Worm (Caenorhabditis elegans) whole organism, L3 larva: Measurements from ENCODE around the gene elt-3.

ENCODE experiments used
- R02D3.7 ChIP-seq: fragments of 150-350 bp; optimal IDR thresholded peaks from 2 replicates; lab custom pipeline; 2014; ENCODE audit warnings: missing biosample characterization, missing genetic modification characterization
- ZK546.5 ChIP-seq: sonication (generic microtip); optimal IDR thresholded peaks from 2 replicates; lab custom pipeline; 2017; ENCODE audit warnings: missing biosample characterization, missing genetic modification characterization
- ceh-16 ChIP-seq: sonication (generic microtip); optimal IDR thresholded peaks from 2 replicates; lab custom pipeline; 2017; ENCODE audit warnings: missing biosample characterization, missing genetic modification characterization
- ceh-28 ChIP-seq: fragments of 150-350 bp; optimal IDR thresholded peaks from 2 replicates; lab custom pipeline; 2014; ENCODE audit warnings: missing biosample characterization, missing genetic modification reagents, missing genetic modification characterization
- ceh-82 ChIP-seq: fragments of 150-350 bp; optimal IDR thresholded peaks from 2 replicates; lab custom pipeline; 2014; ENCODE audit warnings: missing biosample characterization, missing genetic modification characterization
- ceh-9 ChIP-seq: sonication (generic microtip); optimal IDR thresholded peaks from 2 replicates; lab custom pipeline; 2018; ENCODE audit warnings: missing biosample characterization, missing genetic modification characterization
- egl-27 ChIP-seq: sonication (generic microtip); optimal IDR thresholded peaks from 4 replicates; lab custom pipeline; 2017; ENCODE audit warnings: missing biosample characterization, missing genetic modification reagents, missing genetic modification characterization
- elt-1 ChIP-seq: fragments of 150-350 bp; optimal IDR thresholded peaks from 2 replicates; lab custom pipeline; 2014; ENCODE audit warnings: missing biosample characterization, missing genetic modification characterization
- elt-2 ChIP-seq: sonication (generic microtip); optimal IDR thresholded peaks from 2 replicates; lab custom pipeline; 2016; ENCODE audit warnings: missing genetic modification reagents, mild to moderate bottlenecking, missing genetic modification characterization, missing compliant biosample characterization
- elt-3 ChIP-seq, 3 experiments: fragments of 150-350 bp in 1 of 3; sonication (generic microtip) in 2 of 3; optimal IDR thresholded peaks; 2 replicates in 2 of 3; 4 replicates in 1 of 3; lab custom pipeline; 2014 to 2017; ENCODE audit warnings: missing biosample characterization in 3 of 3, missing genetic modification characterization in 3 of 3
- eor-1 ChIP-seq, 2 experiments: fragments of 150-350 bp; optimal IDR thresholded peaks; 2 replicates each; lab custom pipeline; 2014 to 2018; ENCODE audit warnings: missing biosample characterization in 2 of 2, missing genetic modification characterization in 2 of 2
- fkh-10 ChIP-seq: sonication (generic microtip); optimal IDR thresholded peaks from 2 replicates; lab custom pipeline; 2017; ENCODE audit warnings: missing biosample characterization, missing genetic modification reagents, missing genetic modification characterization
- fkh-2 ChIP-seq: fragments of 150-350 bp; optimal IDR thresholded peaks from 2 replicates; lab custom pipeline; 2014; ENCODE audit warnings: missing biosample characterization, missing genetic modification reagents, missing genetic modification characterization
- lin-39 ChIP-seq: fragments of 150-350 bp; optimal IDR thresholded peaks from 2 replicates; lab custom pipeline; 2018; ENCODE audit warnings: missing biosample characterization, missing genetic modification reagents, missing genetic modification characterization
- lsy-12 ChIP-seq: sonication (generic microtip); optimal IDR thresholded peaks from 2 replicates; lab custom pipeline; 2016; ENCODE audit warnings: mild to moderate bottlenecking, missing genetic modification characterization, missing compliant biosample characterization
- mdl-1 ChIP-seq: fragments of 150-350 bp; optimal IDR thresholded peaks from 2 replicates; lab custom pipeline; 2014; ENCODE audit warnings: missing biosample characterization, missing genetic modification characterization
- mml-1 ChIP-seq: fragments of 150-350 bp; sonication (generic microtip); optimal IDR thresholded peaks from 3 replicates; lab custom pipeline; 2014; ENCODE audit warnings: missing biosample characterization, missing genetic modification characterization
- nhr-12 ChIP-seq: fragments of 150-350 bp; optimal IDR thresholded peaks from 2 replicates; lab custom pipeline; 2014; ENCODE audit warnings: missing biosample characterization, missing genetic modification characterization
- nhr-23 ChIP-seq: fragments of 150-350 bp; optimal IDR thresholded peaks from 2 replicates; lab custom pipeline; 2014; ENCODE audit warnings: missing biosample characterization, missing genetic modification reagents, missing genetic modification characterization
- nhr-237 ChIP-seq: fragments of 150-350 bp; optimal IDR thresholded peaks from 2 replicates; lab custom pipeline; 2014; ENCODE audit warnings: missing biosample characterization, missing genetic modification characterization
- nhr-67 ChIP-seq: fragments of 150-350 bp; optimal IDR thresholded peaks from 2 replicates; lab custom pipeline; 2014; ENCODE audit warnings: missing biosample characterization, missing genetic modification characterization
- nhr-77 ChIP-seq: fragments of 150-350 bp; optimal IDR thresholded peaks from 2 replicates; lab custom pipeline; 2014; ENCODE audit warnings: missing biosample characterization, missing genetic modification characterization
- tbx-2 ChIP-seq: sonication (generic microtip); optimal IDR thresholded peaks from 2 replicates; lab custom pipeline; 2016; ENCODE audit warnings: mild to moderate bottlenecking, missing genetic modification characterization, missing compliant biosample characterization
- unc-62 ChIP-seq: fragments of 150-350 bp; sonication (generic microtip); optimal IDR thresholded peaks from 4 replicates; lab custom pipeline; 2014; ENCODE audit warnings: missing biosample characterization, missing genetic modification reagents, missing genetic modification characterization
- zag-1 ChIP-seq: fragments of 150-350 bp; optimal IDR thresholded peaks from 2 replicates; lab custom pipeline; 2014; ENCODE audit warnings: missing biosample characterization, missing genetic modification characterization
- ztf-11 ChIP-seq: fragments of 150-350 bp; optimal IDR thresholded peaks from 2 replicates; lab custom pipeline; 2014; ENCODE audit warnings: missing biosample characterization, missing genetic modification characterization
- ztf-4 ChIP-seq: fragments of 150-350 bp; optimal IDR thresholded peaks from 2 replicates; lab custom pipeline; 2014; ENCODE audit warnings: missing biosample characterization, missing genetic modification characterization

Gene elt-3

ce11 chrX:13980417-13980816 is 45.7 kb downstream of the elt-3 start, which contains the start of gene arrd-24:
Gene arrd-24 (minus strand): TSS chrX:13980517.
- TF ChIP-seq elt-2 (tag; lab: Kevin White, UChicago), result peak; percentile 64

- TF ChIP-seq elt-1 (tag; lab: Kevin White, UChicago) (no peak), ZK546.5 (tag; lab: Kevin White, UChicago) (no peak), R02D3.7 (tag; lab: Kevin White, UChicago) (no peak), ceh-16 (no peak), tbx-2 (tag; lab: Kevin White, UChicago) (no peak), ceh-28 (tag; lab: Kevin White, UChicago) (no peak), eor-1 (tag; optimal IDR thresholded peaks at IDR 0.05; lab: Kevin White, UChicago) (no peak), lsy-12 (tag; lab: Kevin White, UChicago) (no peak), mml-1 (tag; lab: Kevin White, UChicago) (no peak), ztf-11 (tag; lab: Kevin White, UChicago) (no peak), nhr-67 (tag; lab: Kevin White, UChicago) (no peak)
- TF ChIP-seq, all 47 proteins: peak for 0
Observed at ce11 chrX:13986307-13986706, 51.6 kb downstream of the elt-3 start, which contains the start of gene irld-24. Gene irld-24 (plus strand): TSS chrX:13986607.

ce11 chrX:13990680-13991079 is 56.0 kb downstream of the elt-3 start, which contains the start of gene C31E10.11:
Gene C31E10.11 (minus strand): TSS chrX:13990780.
- TF ChIP-seq eor-1 (tag; optimal IDR thresholded peaks at IDR 0.05; lab: Kevin White, UChicago) (no peak), ceh-9 (tag; lab: Kevin White, UChicago) (no peak), nhr-237 (tag; lab: Kevin White, UChicago) (no peak), fkh-2 (tag; lab: Kevin White, UChicago) (no peak), nhr-12 (tag; lab: Kevin White, UChicago) (no peak), elt-2 (tag; lab: Kevin White, UChicago) (no peak), unc-62 (no peak), ztf-4 (tag; lab: Kevin White, UChicago) (no peak), fkh-10 (GFP tag; lab: Kevin White, UChicago) (no peak), zag-1 (tag; lab: Kevin White, UChicago) (no peak), egl-27 (tag; lab: Kevin White, UChicago) (no peak), mdl-1 (no peak), lsy-12 (tag; lab: Kevin White, UChicago) (no peak), elt-3 (tag; optimal IDR thresholded peaks at IDR 0.05; lab: Kevin White, UChicago) (no peak), nhr-67 (tag; lab: Kevin White, UChicago) (no peak), ceh-82 (tag; lab: Kevin White, UChicago) (no peak), ceh-28 (tag; lab: Kevin White, UChicago) (no peak), nhr-23 (no peak), lin-39 (tag; lab: Kevin White, UChicago) (no peak), nhr-77 (tag; lab: Kevin White, UChicago) (no peak)
